Worm (Caenorhabditis elegans): ENCODE results near the gene glb-30.

DNA sequence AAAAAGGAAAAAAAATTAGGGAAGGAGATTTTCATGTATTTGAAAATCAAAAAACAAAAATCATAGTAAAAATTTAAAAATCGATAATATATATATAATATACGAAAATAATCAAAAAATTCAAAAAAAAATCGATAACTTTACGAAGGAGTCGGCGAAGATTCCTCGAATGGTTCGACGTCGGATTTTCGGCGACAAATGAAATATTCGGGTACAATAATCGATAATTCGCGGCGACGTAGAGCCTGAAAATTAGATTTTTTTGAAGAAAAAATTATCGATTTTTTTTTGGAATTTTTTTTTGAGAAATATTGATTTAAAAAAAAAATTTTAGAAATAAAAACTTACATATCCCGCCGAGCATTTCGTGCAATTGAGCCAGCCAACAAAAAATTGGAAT, 3.0 kb downstream of the glb-30 start:
- TF ChIP-seq sea-2 (GFP tag; optimal IDR thresholded peaks at IDR 0.05) (no peak), egl-27 (tag; optimal IDR thresholded peaks at IDR 0.05) (no peak), nhr-11 (tag; optimal IDR thresholded peaks at IDR 0.05) (no peak), fkh-10 (GFP tag; optimal IDR thresholded peaks at IDR 0.05) (no peak)

Measured in whole organism, L3 larva.